Fruit fly (Drosophila melanogaster) S2 (cell line): ENCODE measurements around the gene Mco4.

ENCODE experiments used
- CG8478 ChIP-seq: fragments of >200 bp; optimal IDR thresholded peaks from 2 replicates; lab custom pipeline; 2018
- CTCF ChIP-seq, 2 experiments: fragments of >200 bp; optimal IDR thresholded peaks; 2 replicates each; lab custom pipeline; 2018

DNA sequence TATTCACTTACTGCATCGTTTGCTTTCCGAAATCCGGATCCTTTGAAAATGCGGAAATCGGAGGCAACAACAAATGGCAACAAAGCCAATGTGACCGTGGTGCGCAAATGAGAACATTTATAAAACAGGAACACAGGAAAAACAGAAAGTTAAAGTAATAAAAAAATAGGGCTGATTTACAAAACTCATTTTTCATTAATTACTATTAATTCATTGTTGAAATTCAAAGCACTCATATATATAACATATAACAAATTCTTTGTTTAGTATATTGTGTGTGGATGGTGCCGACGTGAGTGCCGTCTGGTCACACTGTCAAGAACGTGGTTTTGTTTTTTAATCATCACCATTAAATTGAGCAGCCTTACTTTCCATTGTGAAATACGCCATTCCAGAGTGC, 4.8 kb upstream of the Mco4 start, which contains the start of the genes Arp8 and CG6769:
- TF ChIP-seq CG8478 (lab: Kevin White, UChicago), result no peak
- TF ChIP-seq CTCF (optimal IDR thresholded peaks at IDR 0.05; lab: Kevin White, UChicago), result no peak
